Fruit fly (Drosophila melanogaster) whole organism, wandering third instar larva: ENCODE data around the gene CNMa.

Experiments used
- Myc ChIP-seq: fragments of >200 bp; optimal IDR thresholded peaks from 2 replicates; lab custom pipeline; 2017
- Sp1 ChIP-seq: fragments of 200-800 bp; sonication (Bioruptor generic); optimal IDR thresholded peaks from 3 replicates; lab custom pipeline; 2019; ENCODE audit warnings: missing biosample characterization, mild to moderate bottlenecking, missing genetic modification characterization, moderate library complexity
- ey ChIP-seq: fragments of 200-800 bp; sonication (Bioruptor generic); optimal IDR thresholded peaks from 2 replicates; lab custom pipeline; 2016; ENCODE audit warnings: missing biosample characterization, missing genetic modification characterization
- fru ChIP-seq: fragments of 200-800 bp; sonication (Bioruptor generic); optimal IDR thresholded peaks from 3 replicates; lab custom pipeline; 2016; ENCODE audit warnings: missing biosample characterization, mild to moderate bottlenecking, missing genetic modification characterization
- h ChIP-seq: fragments of 200-800 bp; sonication (Bioruptor generic); optimal IDR thresholded peaks from 3 replicates; lab custom pipeline; 2016; ENCODE audit warnings: missing biosample characterization, mild to moderate bottlenecking, missing genetic modification characterization
- lola ChIP-seq: fragments of >200 bp; optimal IDR thresholded peaks from 2 replicates; lab custom pipeline; 2017; ENCODE audit warnings: missing biosample characterization, missing genetic modification characterization
- pan ChIP-seq: fragments of >200 bp; optimal IDR thresholded peaks from 2 replicates; lab custom pipeline; 2017
- sv ChIP-seq: fragments of 200-800 bp; sonication (Bioruptor generic); optimal IDR thresholded peaks from 3 replicates; lab custom pipeline; 2016; ENCODE audit warnings: missing biosample characterization, missing genetic modification characterization
- tai ChIP-seq: sonication (Bioruptor generic); optimal IDR thresholded peaks from 2 replicates; lab custom pipeline; 2016; ENCODE audit warnings: missing biosample characterization, missing genetic modification characterization
- woc ChIP-seq: sonication (Bioruptor generic); optimal IDR thresholded peaks from 2 replicates; lab custom pipeline; 2016; ENCODE audit warnings: missing biosample characterization, mild to moderate bottlenecking, missing genetic modification characterization

dm6 chr3L:1818834-1819233 is 36.6 kb downstream of the CNMa start:
- TF ChIP-seq h (GFP tag; lab: Kevin White, UChicago) (no peak), tai (GFP tag; lab: Kevin White, UChicago) (no peak), Sp1 (GFP tag; lab: Kevin White, UChicago) (no peak), fru (GFP tag; lab: Kevin White, UChicago) (no peak), ey (GFP tag; lab: Kevin White, UChicago) (no peak), Myc (lab: Kevin White, UChicago) (no peak), sv (GFP tag; lab: Kevin White, UChicago) (no peak), pan (lab: Kevin White, UChicago) (no peak), woc (GFP tag; lab: Kevin White, UChicago) (no peak), lola (GFP tag; lab: Kevin White, UChicago) (no peak)
